Fruit fly (Drosophila melanogaster): ENCODE data around the gene mnd.

mnd gene

DNA sequence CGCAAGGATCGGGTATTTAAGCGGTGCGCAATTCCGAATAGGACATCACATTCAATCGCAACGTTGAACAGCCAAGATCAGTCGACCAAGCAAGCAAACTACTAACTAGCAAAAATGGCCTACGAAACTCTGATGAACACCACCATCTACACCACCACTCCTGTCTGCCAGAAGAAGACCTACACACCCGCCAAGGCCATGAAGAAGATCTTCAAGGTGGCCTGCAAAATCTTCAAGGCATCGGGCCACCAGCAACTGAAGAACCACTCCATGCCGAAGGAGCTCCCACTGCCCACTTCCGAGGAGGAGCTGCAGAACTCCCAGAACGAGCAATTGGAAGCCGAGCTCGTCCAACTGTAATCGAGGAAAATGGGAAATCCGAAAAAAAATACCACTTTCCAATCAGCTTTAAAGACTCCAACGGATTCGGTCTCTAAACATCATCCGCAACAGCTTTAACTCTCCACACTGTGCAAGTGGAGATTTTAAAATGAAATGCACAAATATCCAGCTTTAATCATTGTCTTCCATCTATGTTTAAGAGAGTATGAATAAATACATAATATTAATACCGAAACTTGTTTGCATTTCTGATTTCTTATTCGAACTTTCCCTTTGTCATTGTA, 12.2 kb upstream of the mnd start, which contains the start of gene Brd:
Gene Brd, plus strand, starts transcription at position 43 of the 626 bp plus-strand sequence.
- no peak for TF ChIP-seq CG31627 (GFP tag; optimal IDR thresholded peaks at IDR 0.05)
- TF ChIP-seq CG6163 (GFP tag; IDR thresholded peaks at IDR 0.05): 0 out of 3 replicates have a peak, but pooled peaks have one; percentile 6
- peak; percentile 42 for TF ChIP-seq svp (GFP tag)

DNA sequence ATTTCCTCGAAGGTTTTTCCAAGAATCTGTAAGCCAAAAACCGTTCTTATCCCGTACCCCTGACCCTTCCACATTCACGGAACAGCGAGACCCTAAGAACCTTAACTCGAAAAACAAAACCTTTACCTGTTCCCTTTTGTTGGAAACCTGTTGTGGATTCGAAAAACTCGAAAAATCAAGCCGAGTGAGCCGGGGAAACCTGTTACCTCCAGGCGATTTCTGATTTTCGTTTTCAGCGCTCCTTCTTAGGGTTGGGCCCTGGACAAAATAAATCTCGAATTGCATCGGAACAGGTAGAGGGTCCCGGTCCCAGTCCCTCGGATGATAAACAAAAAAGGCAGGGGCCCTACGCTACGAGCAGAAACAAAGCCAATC, 11.7 kb upstream of the mnd start:
- TF ChIP-seq vri (GFP tag; optimal IDR thresholded peaks at IDR 0.05) (no peak), esn (GFP tag; optimal IDR thresholded peaks at IDR 0.05) (no peak), CG7368 (GFP tag; optimal IDR thresholded peaks at IDR 0.05) (no peak), salr (GFP tag; optimal IDR thresholded peaks at IDR 0.05) (no peak), dsx (GFP tag; optimal IDR thresholded peaks at IDR 0.05; ENCODE audit: poor library complexity, severe bottlenecking) (peak; percentile 3), Eip78C (GFP tag) (peak; percentile 65), CG6163 (GFP tag; IDR thresholded peaks at IDR 0.05) (peak; percentile 48; the same call in 1 of the 3 replicates), svp (GFP tag) (peak; percentile 45), Eip93F (GFP tag; optimal IDR thresholded peaks at IDR 0.05) (peak; percentile 47), ss (GFP tag; optimal IDR thresholded peaks at IDR 0.05) (peak in 1 of 2 experiments; percentile 4), CG8119 (GFP tag; IDR thresholded peaks at IDR 0.05) (no peak), CG3919 (GFP tag; optimal IDR thresholded peaks at IDR 0.05) (peak; percentile 11), CG10631 (GFP tag; optimal IDR thresholded peaks at IDR 0.05) (peak; percentile 0), CG1621 (tag; optimal IDR thresholded peaks at IDR 0.05) (peak; percentile 39), Blimp-1 (GFP tag; optimal IDR thresholded peaks at IDR 0.05) (peak; percentile 77), Sox102F (GFP tag; optimal IDR thresholded peaks at IDR 0.05) (peak; percentile 10), Sox15 (GFP tag; optimal IDR thresholded peaks at IDR 0.05) (no peak)

DNA sequence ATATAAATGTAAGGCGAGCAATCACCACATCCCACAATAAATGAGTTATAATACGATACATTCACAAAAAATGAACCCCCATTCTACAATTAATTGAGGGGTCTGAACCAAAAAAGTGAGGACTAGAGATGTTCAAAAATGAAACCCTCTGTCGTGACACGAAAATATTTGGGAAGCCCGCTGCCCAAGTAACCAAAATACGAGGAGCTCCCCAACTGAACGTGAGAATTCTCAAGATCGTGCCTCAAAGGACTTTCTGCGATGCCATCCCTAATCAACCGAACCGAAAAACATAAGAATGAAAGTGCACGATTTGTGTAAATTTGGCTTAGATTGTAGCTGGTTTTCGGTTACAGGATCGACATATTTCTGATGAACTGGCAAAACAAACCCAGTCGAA, 10.4 kb upstream of the mnd start, which contains the start of gene Ocho:
Gene Ocho, plus strand, starts transcription at position 336 of the 400 bp plus-strand sequence.
- TF ChIP-seq CG31627 (GFP tag; optimal IDR thresholded peaks at IDR 0.05): peak; percentile 3
- TF ChIP-seq CG10669 (GFP tag; optimal IDR thresholded peaks at IDR 0.05): no peak
- no peak for TF ChIP-seq CG34406 (GFP tag; optimal IDR thresholded peaks at IDR 0.05)
- TF ChIP-seq esn (GFP tag; optimal IDR thresholded peaks at IDR 0.05): peak; percentile 11
- no peak for TF ChIP-seq CG1621 (tag; optimal IDR thresholded peaks at IDR 0.05)
- no peak for TF ChIP-seq fd59A (GFP tag; optimal IDR thresholded peaks at IDR 0.05)
- no peak for TF ChIP-seq Hr38 (GFP tag; optimal IDR thresholded peaks at IDR 0.05)
- TF ChIP-seq CG8319 (GFP tag; optimal IDR thresholded peaks at IDR 0.05): no peak
- no peak for TF ChIP-seq CG8119 (GFP tag; IDR thresholded peaks at IDR 0.05)
- no peak for TF ChIP-seq CG6276 (GFP tag; optimal IDR thresholded peaks at IDR 0.05)
- no peak for TF ChIP-seq Met (GFP tag; optimal IDR thresholded peaks at IDR 0.05)
- TF ChIP-seq Eip78C (GFP tag): peak; percentile 42
- no peak for TF ChIP-seq CG10631 (GFP tag; optimal IDR thresholded peaks at IDR 0.05)
- TF ChIP-seq eg (GFP tag; IDR thresholded peaks at IDR 0.05): no peak
- no peak for TF ChIP-seq ss (GFP tag; optimal IDR thresholded peaks at IDR 0.05)

dm6 chr3L:14974952-14975351, 9.9 kb upstream of the mnd start:
- TF ChIP-seq Eip78C (GFP tag) (no peak), fd85E (GFP tag; optimal IDR thresholded peaks at IDR 0.05) (no peak), Sox102F (GFP tag; optimal IDR thresholded peaks at IDR 0.05) (no peak), CG7368 (GFP tag; optimal IDR thresholded peaks at IDR 0.05) (no peak), Eip75B (GFP tag; optimal IDR thresholded peaks at IDR 0.05) (no peak), CG8119 (GFP tag; IDR thresholded peaks at IDR 0.05) (no peak), CG10669 (GFP tag; optimal IDR thresholded peaks at IDR 0.05) (no peak), dsx (GFP tag; optimal IDR thresholded peaks at IDR 0.05; ENCODE audit: poor library complexity, severe bottlenecking) (no peak), ss (GFP tag; optimal IDR thresholded peaks at IDR 0.05) (no peak)

dm6 chr3L:14976026-14976425, 8.9 kb upstream of the mnd start:
- TF ChIP-seq svp (GFP tag) (peak; percentile 35), dac (GFP tag; optimal IDR thresholded peaks at IDR 0.05) (no peak), fkh (GFP tag; optimal IDR thresholded peaks at IDR 0.05) (peak; percentile 29)

All from whole organism, prepupa.